Worm (Caenorhabditis elegans): ENCODE results near the gene Y54G11A.17.
"Not testable (repeated sequence)": the region's sequence is repeated elsewhere in the genome, so short reads cannot be mapped to it uniquely, and the experiment has no call there.

- not testable (repeated sequence) for TF ChIP-seq ces-1 (GFP tag; optimal IDR thresholded peaks at IDR 0.05); jun-1 (tag; optimal IDR thresholded peaks at IDR 0.05); C34B4.2 (tag; optimal IDR thresholded peaks at IDR 0.05); sox-4 (tag; optimal IDR thresholded peaks at IDR 0.05); nhr-77 (tag; optimal IDR thresholded peaks at IDR 0.05); lin-15B (tag; optimal IDR thresholded peaks at IDR 0.05); F16B12.6 (tag; optimal IDR thresholded peaks at IDR 0.05); nhr-19 (GFP tag; conservative IDR thresholded peaks at IDR 0.05); snpc-4 (tag; optimal IDR thresholded peaks at IDR 0.05)
These were observed 5.0 kb downstream of the Y54G11A.17 start, which contains the start of gene ddl-3 for ce11 chrII:14344166-14344565.

Data from whole organism, L1 larva.